Worm (Caenorhabditis elegans): ENCODE results near the gene B0496.1.

ce11 chrIV:7426055-7426454 lies 20.0 kb upstream of the B0496.1 start:
- no peak for TF ChIP-seq nfyb-1 (GFP tag; IDR thresholded peaks at IDR 0.05)
- TF ChIP-seq lin-26 (GFP tag; IDR thresholded peaks at IDR 0.05), result no peak
- no peak for TF ChIP-seq ceh-27 (GFP tag; optimal IDR thresholded peaks at IDR 0.05)
- TF ChIP-seq him-1 (tag; optimal IDR thresholded peaks at IDR 0.05), result no peak
- TF ChIP-seq pha-4 (tag; optimal IDR thresholded peaks at IDR 0.05), result no peak
- TF ChIP-seq mcd-1 (GFP tag; IDR thresholded peaks at IDR 0.05), result no peak
- TF ChIP-seq snpc-1.1 (tag; optimal IDR thresholded peaks at IDR 0.05; ENCODE audit: insufficient read depth), result no peak
- TF ChIP-seq madf-10 (tag; optimal IDR thresholded peaks at IDR 0.05), result no peak
- TF ChIP-seq snpc-1.3 (tag; optimal IDR thresholded peaks at IDR 0.05; ENCODE audit: insufficient read depth), result no peak
- TF ChIP-seq ekl-4 (GFP tag; IDR thresholded peaks at IDR 0.05), result no peak
- no peak for TF ChIP-seq unc-62 (GFP tag; optimal IDR thresholded peaks at IDR 0.05)
- no peak for TF ChIP-seq ztf-25 (GFP tag; IDR thresholded peaks at IDR 0.05)

Data from whole organism, young adult.